Worm (Caenorhabditis elegans) whole organism, young adult: ENCODE measurements around the gene ceeh-2.
A peak's percentile ranks its signal among the peaks of the same experiment; 100 is the strongest.

Source experiments
- F22D6.2 ChIP-seq: sonication (generic microtip); optimal IDR thresholded peaks from 2 replicates; lab custom pipeline; 2016; ENCODE audit warnings: mild to moderate bottlenecking, missing genetic modification characterization, missing compliant biosample characterization
- F39B2.1 ChIP-seq: fragments of 200-800 bp; sonication (Bioruptor generic); IDR thresholded peaks from 2 replicates; pipeline ENCODE4 v1.3.6; 2022; ENCODE audit warnings: missing genetic modification reagents, missing genetic modification characterization, missing compliant biosample characterization
- ZK185.1 ChIP-seq: sonication (generic microtip); optimal IDR thresholded peaks from 2 replicates; lab custom pipeline; 2016; ENCODE audit warnings: mild to moderate bottlenecking, missing genetic modification characterization, missing compliant biosample characterization; ENCODE audit not compliant: poor library complexity, severe bottlenecking
- aptf-2 ChIP-seq: fragments of 200-800 bp; sonication (Bioruptor generic); conservative IDR thresholded peaks from 2 replicates; pipeline ENCODE4 v1.3.6; 2022; ENCODE audit warnings: missing genetic modification reagents, missing genetic modification characterization, missing compliant biosample characterization
- atf-7 ChIP-seq: sonication (generic microtip); optimal IDR thresholded peaks from 2 replicates; lab custom pipeline; 2017; ENCODE audit warnings: mild to moderate bottlenecking, missing genetic modification characterization, missing compliant biosample characterization
- athp-1 ChIP-seq: sonication (generic microtip); optimal IDR thresholded peaks from 2 replicates; lab custom pipeline; 2017; ENCODE audit warnings: mild to moderate bottlenecking, missing genetic modification characterization, missing compliant biosample characterization
- attf-3 ChIP-seq: fragments of 200-800 bp; sonication (Bioruptor generic); conservative IDR thresholded peaks from 2 replicates; pipeline ENCODE4 v1.3.6; 2022; ENCODE audit warnings: missing genetic modification reagents, missing genetic modification characterization, missing compliant biosample characterization
- attf-5 ChIP-seq: fragments of 200-800 bp; sonication (Bioruptor generic); optimal IDR thresholded peaks from 2 replicates; lab custom pipeline; 2018; ENCODE audit warnings: mild to moderate bottlenecking, missing genetic modification characterization, missing compliant biosample characterization
- bed-2 ChIP-seq: fragments of 200-800 bp; sonication (Bioruptor generic); IDR thresholded peaks from 2 replicates; pipeline ENCODE4 v1.3.6; 2022; ENCODE audit warnings: missing genetic modification reagents, missing genetic modification characterization, missing compliant biosample characterization
- ccch-3 ChIP-seq: fragments of 200-800 bp; sonication (Bioruptor generic); optimal IDR thresholded peaks from 2 replicates; lab custom pipeline; 2018; ENCODE audit warnings: mild to moderate bottlenecking, missing genetic modification characterization, missing compliant biosample characterization
- ceh-100 ChIP-seq: fragments of 200-800 bp; sonication (Bioruptor generic); IDR thresholded peaks from 2 replicates; pipeline ENCODE4 v1.3.6; 2022; ENCODE audit warnings: missing genetic modification reagents, missing genetic modification characterization, missing compliant biosample characterization
- ceh-58 ChIP-seq: fragments of 200-800 bp; sonication (Bioruptor generic); IDR thresholded peaks from 2 replicates; pipeline ENCODE4 v1.3.6; 2022; ENCODE audit warnings: missing genetic modification characterization, missing compliant biosample characterization
- ceh-79 ChIP-seq: sonication (generic microtip); optimal IDR thresholded peaks from 2 replicates; lab custom pipeline; 2017; ENCODE audit warnings: mild to moderate bottlenecking, missing genetic modification characterization, missing compliant biosample characterization
- ceh-91 ChIP-seq: fragments of 200-800 bp; sonication (Bioruptor generic); IDR thresholded peaks from 2 replicates; pipeline ENCODE4 v1.3.6; 2022; ENCODE audit warnings: missing genetic modification reagents, missing genetic modification characterization, missing compliant biosample characterization
- chd-7 ChIP-seq: sonication (generic microtip); optimal IDR thresholded peaks from 2 replicates; lab custom pipeline; 2016; ENCODE audit warnings: mild to moderate bottlenecking, missing genetic modification characterization, moderate library complexity, missing compliant biosample characterization
- die-1 ChIP-seq: sonication (generic microtip); optimal IDR thresholded peaks from 2 replicates; lab custom pipeline; 2016; ENCODE audit warnings: missing genotype, mild to moderate bottlenecking, missing genetic modification characterization, missing compliant biosample characterization
- dpff-1 ChIP-seq: sonication (generic microtip); optimal IDR thresholded peaks from 2 replicates; lab custom pipeline; 2017; ENCODE audit warnings: mild to moderate bottlenecking, missing genetic modification characterization, missing compliant biosample characterization
- efl-1 ChIP-seq: fragments of 150-350 bp; optimal IDR thresholded peaks from 2 replicates; lab custom pipeline; 2014; ENCODE audit warnings: missing biosample characterization, missing genetic modification reagents, missing genetic modification characterization
- egl-18 ChIP-seq: fragments of 200-800 bp; sonication (Bioruptor generic); IDR thresholded peaks from 2 replicates; pipeline ENCODE4 v1.3.6; 2022; ENCODE audit warnings: missing genetic modification reagents, missing genetic modification characterization, missing compliant biosample characterization
- fkh-3 ChIP-seq: sonication (generic microtip); optimal IDR thresholded peaks from 2 replicates; lab custom pipeline; 2016; ENCODE audit warnings: mild to moderate bottlenecking, missing genetic modification characterization, missing compliant biosample characterization
- let-607 ChIP-seq, 2 experiments: fragments of 200-800 bp in 1 of 2; sonication (Bioruptor generic) in 1 of 2; sonication (generic microtip) in 1 of 2; optimal IDR thresholded peaks; 2 replicates each; lab custom pipeline; 2016 to 2018; ENCODE audit warnings: mild to moderate bottlenecking in 2 of 2, missing compliant biosample characterization in 2 of 2, missing genetic modification characterization in 2 of 2, moderate library complexity in 2 of 2, missing genotype in 1 of 2
- lin-35 ChIP-seq, 3 experiments: fragments of 150-350 bp in 2 of 3; sonication (generic microtip) in 1 of 3; optimal IDR thresholded peaks; 2 replicates each; lab custom pipeline; 2014 to 2018; ENCODE audit warnings: missing biosample characterization in 3 of 3, missing genetic modification characterization in 3 of 3, missing genetic modification reagents in 3 of 3
- lin-54 ChIP-seq: fragments of 200-800 bp; sonication (Bioruptor generic); optimal IDR thresholded peaks from 2 replicates; lab custom pipeline; 2018; ENCODE audit warnings: mild to moderate bottlenecking, missing genetic modification characterization, missing compliant biosample characterization
- lsy-27 ChIP-seq: sonication (generic microtip); optimal IDR thresholded peaks from 2 replicates; lab custom pipeline; 2017; ENCODE audit warnings: missing genetic modification characterization, mild to moderate bottlenecking, missing compliant biosample characterization, antibody characterized with exemption, missing genotype, borderline replicate concordance; ENCODE audit not compliant: insufficient read depth
- madf-3 ChIP-seq: fragments of 200-800 bp; sonication (Bioruptor generic); IDR thresholded peaks from 2 replicates; pipeline ENCODE4 v1.3.6; 2022; ENCODE audit warnings: missing genetic modification reagents, missing genetic modification characterization, missing compliant biosample characterization
- madf-6 ChIP-seq: fragments of 200-800 bp; sonication (Bioruptor generic); IDR thresholded peaks from 2 replicates; pipeline ENCODE4 v1.3.6; 2022; ENCODE audit warnings: missing genetic modification reagents, missing genetic modification characterization, missing compliant biosample characterization
- mel-28 ChIP-seq: sonication (generic microtip); optimal IDR thresholded peaks from 2 replicates; lab custom pipeline; 2016; ENCODE audit warnings: borderline replicate concordance, mild to moderate bottlenecking, missing genetic modification characterization, missing compliant biosample characterization
- nhr-120 ChIP-seq: fragments of 200-800 bp; sonication (Bioruptor generic); IDR thresholded peaks from 2 replicates; pipeline ENCODE4 v1.3.6; 2022; ENCODE audit warnings: missing genetic modification characterization, missing compliant biosample characterization
- nhr-179 ChIP-seq: sonication (generic microtip); optimal IDR thresholded peaks from 2 replicates; lab custom pipeline; 2016; ENCODE audit warnings: mild to moderate bottlenecking, missing genetic modification characterization, missing compliant biosample characterization
- rcor-1 ChIP-seq: fragments of 200-800 bp; sonication (Bioruptor generic); IDR thresholded peaks from 2 replicates; pipeline ENCODE4 v1.3.6; 2022; ENCODE audit warnings: missing genetic modification reagents, missing genetic modification characterization, missing compliant biosample characterization
- sea-2 ChIP-seq: fragments of 200-800 bp; sonication (Bioruptor generic); IDR thresholded peaks from 2 replicates; pipeline ENCODE4 v1.3.6; 2022; ENCODE audit warnings: missing genetic modification characterization, missing compliant biosample characterization
- snpc-4 ChIP-seq, 5 experiments: fragments of 150-350 bp in 1 of 5; sonication (generic microtip) in 4 of 5; optimal IDR thresholded peaks; 2 replicates each; lab custom pipeline; 2014 to 2018; ENCODE audit warnings: missing genetic modification characterization in 5 of 5, missing biosample characterization in 3 of 5, antibody characterized with exemption in 2 of 5, mild to moderate bottlenecking in 2 of 5, missing compliant biosample characterization in 2 of 5, missing genotype in 2 of 5, moderate library complexity in 2 of 5, missing genetic modification reagents in 1 of 5
- tbp1 ChIP-seq: fragments of 200-800 bp; sonication (Bioruptor generic); optimal IDR thresholded peaks from 2 replicates; lab custom pipeline; 2018; ENCODE audit warnings: mild to moderate bottlenecking, missing genetic modification characterization, missing compliant biosample characterization
- tbx-9 ChIP-seq: sonication (generic microtip); optimal IDR thresholded peaks from 2 replicates; lab custom pipeline; 2016; ENCODE audit warnings: borderline replicate concordance, missing genetic modification characterization, inconsistent platforms, missing compliant biosample characterization
- tlf-1 ChIP-seq: fragments of 200-800 bp; sonication (Bioruptor generic); optimal IDR thresholded peaks from 2 replicates; lab custom pipeline; 2018; ENCODE audit warnings: mild to moderate bottlenecking, missing genetic modification characterization, missing compliant biosample characterization
- unc-130 ChIP-seq: sonication (generic microtip); optimal IDR thresholded peaks from 2 replicates; lab custom pipeline; 2016; ENCODE audit warnings: missing genetic modification reagents, missing genetic modification characterization, missing compliant biosample characterization
- zfh-2 ChIP-seq: fragments of 200-800 bp; sonication (Bioruptor generic); conservative IDR thresholded peaks from 2 replicates; pipeline ENCODE4 v1.3.6; 2022; ENCODE audit warnings: missing genetic modification reagents, missing genetic modification characterization, missing compliant biosample characterization
- ztf-18 ChIP-seq: sonication (generic microtip); optimal IDR thresholded peaks from 2 replicates; lab custom pipeline; 2016; ENCODE audit warnings: missing genotype, mild to moderate bottlenecking, missing genetic modification characterization, missing compliant biosample characterization
- ztf-28 ChIP-seq: fragments of 200-800 bp; sonication (Bioruptor generic); IDR thresholded peaks from 2 replicates; pipeline ENCODE4 v1.3.6; 2022; ENCODE audit warnings: missing genetic modification reagents, missing genetic modification characterization, missing compliant biosample characterization
- ztf-6 ChIP-seq: fragments of 200-800 bp; sonication (Bioruptor generic); IDR thresholded peaks from 2 replicates; pipeline ENCODE4 v1.3.6; 2022; ENCODE audit warnings: missing genetic modification reagents, missing genetic modification characterization, missing compliant biosample characterization

ceeh-2 gene

DNA sequence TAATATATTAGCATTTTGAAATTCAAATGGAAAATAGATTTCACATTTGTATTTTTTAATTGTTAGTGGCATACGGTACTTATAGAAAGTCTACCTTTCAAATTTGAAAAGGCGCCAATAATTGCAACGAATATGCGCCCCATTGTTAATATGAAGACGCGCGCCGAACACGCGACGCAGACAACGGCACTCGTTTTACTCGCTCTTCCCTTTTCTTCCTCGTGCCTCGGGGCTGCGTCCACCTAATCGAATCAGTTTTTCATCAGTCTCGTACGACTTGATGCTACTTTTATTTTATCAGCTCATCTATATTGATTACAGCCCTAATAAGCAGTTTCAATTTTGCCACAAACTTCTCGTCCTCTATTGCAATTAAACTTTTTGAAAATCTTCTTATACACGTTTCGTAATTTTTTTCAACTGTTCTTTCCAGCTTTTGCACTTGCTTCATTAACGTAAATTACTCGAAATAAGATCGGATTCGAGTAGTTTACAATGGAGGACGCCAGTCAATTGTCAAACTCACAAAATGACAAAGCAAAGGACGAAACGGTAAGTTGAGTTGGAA, 4.2 kb upstream of the ceeh-2 start, which contains the start of gene cash-1 (continued):
- no peak for TF ChIP-seq atf-7 (tag; lab: Kevin White, UChicago)
- TF ChIP-seq ztf-18 (tag; lab: Kevin White, UChicago), result peak; percentile 51
- peak; percentile 83 for TF ChIP-seq lin-54
- TF ChIP-seq rcor-1 (GFP tag; lab: Robert Waterston, UW), result 0 out of 2 replicates have a peak, but pooled peaks have one; percentile 37
- TF ChIP-seq efl-1 (GFP tag; lab: Kevin White, UChicago), result peak; percentile 75
- peak; percentile 99 for TF ChIP-seq madf-3 (GFP tag; lab: Robert Waterston, UW)
- peak; percentile 61 for TF ChIP-seq lsy-27 (tag; lab: Kevin White, UChicago)
- TF ChIP-seq dpff-1, result no peak
- no peak for TF ChIP-seq unc-130
- TF ChIP-seq zfh-2, result no peak
- no peak for TF ChIP-seq nhr-120 (GFP tag; lab: Robert Waterston, UW)
- peak in 1 of 3 experiments; percentile 42 for TF ChIP-seq lin-35 (GFP tag; optimal IDR thresholded peaks at IDR 0.05; lab: Kevin White, UChicago)
- TF ChIP-seq bed-2, result no peak
- no peak for TF ChIP-seq ztf-6 (GFP tag; lab: Robert Waterston, UW)
- no peak for TF ChIP-seq ceh-100

DNA sequence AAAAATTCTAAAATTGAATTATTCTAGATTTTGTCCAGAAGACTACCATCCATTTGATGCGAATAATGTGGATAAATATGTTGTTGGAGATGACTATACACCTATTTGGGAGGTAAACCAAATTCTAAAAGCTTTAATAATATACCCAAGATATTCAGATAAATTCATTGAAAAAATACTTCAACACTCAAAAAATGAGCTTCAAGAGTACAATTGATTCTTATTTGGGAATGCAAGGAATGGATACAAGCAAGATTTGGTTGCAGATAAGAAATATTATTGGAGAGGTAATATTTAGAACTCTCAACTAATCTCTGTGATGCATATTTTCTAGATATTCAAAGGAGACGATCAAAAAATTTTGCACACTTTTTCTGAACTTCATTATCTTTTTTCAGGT, 2.5 kb upstream of the ceeh-2 start:
- TF ChIP-seq tbx-9 (tag; lab: Kevin White, UChicago), result no peak
- TF ChIP-seq die-1 (tag; lab: Kevin White, UChicago), result no peak
- TF ChIP-seq ZK185.1 (tag; lab: Kevin White, UChicago), result no peak
- TF ChIP-seq, all 124 proteins: peak for 0

DNA sequence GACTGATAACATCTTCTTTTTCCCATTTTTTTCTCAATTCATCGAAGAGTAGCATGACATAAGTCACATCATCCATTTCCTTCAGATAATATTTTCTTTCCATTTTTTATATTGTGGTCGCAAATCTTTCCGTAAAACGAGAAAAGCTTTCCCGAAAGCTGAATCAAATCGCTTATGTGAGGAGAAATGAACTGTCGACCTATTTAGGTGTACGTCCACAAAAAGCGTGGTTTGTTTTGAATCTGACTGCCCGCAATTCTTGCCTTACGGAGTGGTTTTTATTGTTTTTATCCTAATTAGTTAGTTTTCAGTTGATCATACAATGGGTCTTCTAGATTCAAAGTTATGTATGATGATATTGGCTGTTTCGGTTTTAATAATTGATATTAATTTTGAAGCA, 535 bp upstream of the ceeh-2 start, which contains the start of gene ttll-15:
Gene ttll-15, plus strand, starts transcription at position 301 of the 400 bp plus-strand sequence.
- TF ChIP-seq ceh-100 (no peak), ccch-3 (GFP tag; lab: Kevin White, UChicago) (no peak), nhr-179 (tag; lab: Kevin White, UChicago) (no peak), F39B2.1 (no peak), zfh-2 (no peak), ztf-28 (GFP tag; lab: Robert Waterston, UW) (no peak)

DNA sequence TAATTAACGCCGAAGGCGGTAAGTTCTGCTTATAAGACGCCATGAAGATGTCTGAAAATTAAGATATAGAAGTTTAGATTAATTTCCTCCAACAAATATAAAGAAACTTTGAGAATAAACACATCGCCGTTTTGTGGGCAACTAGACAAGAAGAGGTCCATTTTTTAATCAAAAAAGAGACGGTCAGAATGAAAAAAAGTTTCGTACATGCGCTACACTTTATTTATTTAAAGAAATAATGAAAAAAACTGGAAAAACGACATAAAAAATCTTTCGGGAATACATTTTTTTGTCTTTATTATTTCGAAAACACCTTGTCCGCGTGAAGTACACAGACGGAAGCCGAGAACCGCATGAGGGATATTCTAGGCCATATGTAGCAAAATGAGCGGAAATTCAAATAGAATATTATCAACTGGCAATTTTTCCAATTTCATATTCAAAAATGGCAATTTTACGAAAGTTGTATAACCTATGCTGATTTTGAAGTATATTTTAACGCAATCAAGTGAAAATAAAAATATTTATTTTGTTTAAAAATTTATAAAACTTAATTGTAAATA, 1.8 kb downstream of the ceeh-2 start, which contains the start of gene sluh-7:
Gene sluh-7, minus strand, starts transcription at position 51 of the 563 bp plus-strand sequence.
- TF ChIP-seq tlf-1 (GFP tag; lab: Kevin White, UChicago) (no peak), lin-35 (GFP tag; optimal IDR thresholded peaks at IDR 0.05; lab: Kevin White, UChicago) (peak in 1 of 3 experiments; percentile 83), mel-28 (tag; lab: Kevin White, UChicago) (no peak), dpff-1 (no peak), let-607 (tag; optimal IDR thresholded peaks at IDR 0.05; lab: Kevin White, UChicago) (peak in 1 of 2 experiments; percentile 69), tbp1 (peak; percentile 26), attf-3 (GFP tag; lab: Robert Waterston, UW) (no peak), madf-6 (GFP tag; lab: Robert Waterston, UW) (peak; percentile 60; the same call in 1 of the 2 replicates), egl-18 (no peak), ceh-79 (tag; lab: Kevin White, UChicago) (no peak), ceh-58 (GFP tag; lab: Robert Waterston, UW) (no peak), aptf-2 (GFP tag; lab: Robert Waterston, UW) (peak; percentile 29; the same call in 1 of the 2 replicates), chd-7 (tag; lab: Kevin White, UChicago) (no peak), fkh-3 (tag; lab: Kevin White, UChicago) (no peak), rcor-1 (GFP tag; lab: Robert Waterston, UW) (no peak), ceh-91 (GFP tag; lab: Robert Waterston, UW) (0 out of 2 replicates have a peak, but pooled peaks have one; percentile 11), lsy-27 (tag; lab: Kevin White, UChicago) (no peak), snpc-4 (GFP tag; optimal IDR thresholded peaks at IDR 0.05; lab: Kevin White, UChicago) (no peak), snpc-4 (tag; optimal IDR thresholded peaks at IDR 0.05; lab: Kevin White, UChicago) (peak in 3 of 4 experiments; percentile 24 to 61 (median 56)), ztf-28 (GFP tag; lab: Robert Waterston, UW) (peak; percentile 65; the same call in 1 of the 2 replicates), madf-3 (GFP tag; lab: Robert Waterston, UW) (peak; percentile 86), athp-1 (peak; percentile 19), sea-2 (GFP tag; lab: Robert Waterston, UW) (no peak), attf-5 (GFP tag; lab: Kevin White, UChicago) (no peak), F22D6.2 (tag; lab: Kevin White, UChicago) (peak; percentile 59)
